Fruit fly (Drosophila melanogaster): ENCODE data around the gene CG32104.

Gene CG32104

dm6 chr3L:12406999-12407632, 8.0 kb upstream of the CG32104 start (continued):
- TF ChIP-seq Dek (tag; optimal IDR thresholded peaks at IDR 0.05) (peak; percentile 86), wdn (GFP tag; IDR thresholded peaks at IDR 0.05) (peak; percentile 91), CG18764 (GFP tag; optimal IDR thresholded peaks at IDR 0.05) (peak; percentile 86), CG1602 (GFP tag; optimal IDR thresholded peaks at IDR 0.05) (peak; percentile 71), odd (GFP tag; optimal IDR thresholded peaks at IDR 0.05) (peak; percentile 92), CG14441 (GFP tag; IDR thresholded peaks at IDR 0.05) (peak; percentile 90), da (GFP tag; optimal IDR thresholded peaks at IDR 0.05) (peak; percentile 71), CG11456 (GFP tag; IDR thresholded peaks at IDR 0.05) (peak; percentile 91), Opbp (GFP tag; IDR thresholded peaks at IDR 0.05; ENCODE audit: partially characterized antibody) (no peak), CG16813 (GFP tag; IDR thresholded peaks at IDR 0.05; ENCODE audit: partially characterized antibody) (no peak), CG2712 (tag; optimal IDR thresholded peaks at IDR 0.05) (peak; percentile 39), CG18476 (GFP tag; optimal IDR thresholded peaks at IDR 0.05) (peak; percentile 72), klu (GFP tag; IDR thresholded peaks at IDR 0.05) (peak; percentile 62), CG5245 (GFP tag; optimal IDR thresholded peaks at IDR 0.05) (peak; percentile 72), CG13296 (GFP tag; optimal IDR thresholded peaks at IDR 0.05) (peak; percentile 97), CG13894 (tag; optimal IDR thresholded peaks at IDR 0.05) (peak; percentile 93), Dip3 (GFP tag; optimal IDR thresholded peaks at IDR 0.05) (peak; percentile 83), bab2 (GFP tag; optimal IDR thresholded peaks at IDR 0.05) (peak; percentile 92), Asciz (GFP tag; optimal IDR thresholded peaks at IDR 0.05) (peak; percentile 91), sima (GFP tag; optimal IDR thresholded peaks at IDR 0.05) (peak; percentile 90), CG11093 (GFP tag; IDR thresholded peaks at IDR 0.05) (peak; percentile 86; the same call in 2 of the 3 replicates), run (tag; optimal IDR thresholded peaks at IDR 0.05) (peak; percentile 81), luna (GFP tag; optimal IDR thresholded peaks at IDR 0.05) (peak; percentile 81), CG1832 (GFP tag; optimal IDR thresholded peaks at IDR 0.05) (no peak), CG10147 (GFP tag; optimal IDR thresholded peaks at IDR 0.05) (peak; percentile 91), CG12744 (GFP tag; optimal IDR thresholded peaks at IDR 0.05) (peak; percentile 93), unc-4 (GFP tag; IDR thresholded peaks at IDR 0.05; ENCODE audit: partially characterized antibody) (peak; percentile 41; the same call in 1 of the 2 replicates), CG6175 (GFP tag; IDR thresholded peaks at IDR 0.05) (peak; percentile 84), inv (GFP tag; IDR thresholded peaks at IDR 0.05; ENCODE audit: partially characterized antibody) (no peak), grn (GFP tag; optimal IDR thresholded peaks at IDR 0.05) (peak; percentile 100), lilli (GFP tag; optimal IDR thresholded peaks at IDR 0.05) (peak; percentile 81), h (optimal IDR thresholded peaks at IDR 0.05) (no peak), ase (GFP tag; IDR thresholded peaks at IDR 0.05) (peak; percentile 82; the same call in 2 of the 3 replicates), Tbp (GFP tag; optimal IDR thresholded peaks at IDR 0.05) (no peak), Drgx (GFP tag; IDR thresholded peaks at IDR 0.05) (peak; percentile 61), Oaz (GFP tag; IDR thresholded peaks at IDR 0.05) (peak; percentile 68), B-H2 (GFP tag; optimal IDR thresholded peaks at IDR 0.05) (peak; percentile 96), CG15696 (tag; optimal IDR thresholded peaks at IDR 0.05) (peak; percentile 44), CG32767 (GFP tag; IDR thresholded peaks at IDR 0.05) (peak; percentile 94), Scr (GFP tag; IDR thresholded peaks at IDR 0.05; ENCODE audit: partially characterized antibody) (0 out of 2 replicates have a peak, but pooled peaks have one; percentile 27), her (GFP tag; optimal IDR thresholded peaks at IDR 0.05) (peak; percentile 93), Lhr (GFP tag; optimal IDR thresholded peaks at IDR 0.05) (peak; percentile 64), Rfx (GFP tag; IDR thresholded peaks at IDR 0.05) (peak; percentile 92), Ets65A (GFP tag) (peak; percentile 95), CG7928 (GFP tag; optimal IDR thresholded peaks at IDR 0.05) (peak; percentile 71), CG7357 (GFP tag; IDR thresholded peaks at IDR 0.05) (peak; percentile 62; the same call in 1 of the 3 replicates), CG30431 (GFP tag; optimal IDR thresholded peaks at IDR 0.05) (peak; percentile 24), CrebB (tag; optimal IDR thresholded peaks at IDR 0.05) (peak; percentile 97), CG9876 (GFP tag; optimal IDR thresholded peaks at IDR 0.05) (peak; percentile 90), ci (GFP tag; IDR thresholded peaks at IDR 0.05) (peak; percentile 97)
